Worm (Caenorhabditis elegans) whole organism, L3 larva: Measurements from ENCODE around the gene F49F1.15.

Source experiments
- R02D3.7 ChIP-seq: fragments of 150-350 bp; optimal IDR thresholded peaks from 2 replicates; lab custom pipeline; 2014; ENCODE audit warnings: missing biosample characterization, missing genetic modification characterization
- ZK546.5 ChIP-seq: sonication (generic microtip); optimal IDR thresholded peaks from 2 replicates; lab custom pipeline; 2017; ENCODE audit warnings: missing biosample characterization, missing genetic modification characterization
- aly-2 ChIP-seq: fragments of 150-350 bp; optimal IDR thresholded peaks from 2 replicates; lab custom pipeline; 2014; ENCODE audit warnings: missing biosample characterization, missing genetic modification characterization
- ama-1 ChIP-seq: fragments of 150-350 bp; optimal IDR thresholded peaks from 2 replicates; lab custom pipeline; 2018
- ceh-16 ChIP-seq: sonication (generic microtip); optimal IDR thresholded peaks from 2 replicates; lab custom pipeline; 2017; ENCODE audit warnings: missing biosample characterization, missing genetic modification characterization
- ceh-28 ChIP-seq: fragments of 150-350 bp; optimal IDR thresholded peaks from 2 replicates; lab custom pipeline; 2014; ENCODE audit warnings: missing biosample characterization, missing genetic modification reagents, missing genetic modification characterization
- ceh-82 ChIP-seq: fragments of 150-350 bp; optimal IDR thresholded peaks from 2 replicates; lab custom pipeline; 2014; ENCODE audit warnings: missing biosample characterization, missing genetic modification characterization
- ceh-9 ChIP-seq: sonication (generic microtip); optimal IDR thresholded peaks from 2 replicates; lab custom pipeline; 2018; ENCODE audit warnings: missing biosample characterization, missing genetic modification characterization
- daf-12 ChIP-seq: fragments of 150-350 bp; optimal IDR thresholded peaks from 2 replicates; lab custom pipeline; 2014; ENCODE audit warnings: missing biosample characterization, missing genetic modification reagents, missing genetic modification characterization
- egl-5 ChIP-seq: fragments of 150-350 bp; optimal IDR thresholded peaks from 2 replicates; lab custom pipeline; 2017; ENCODE audit warnings: missing biosample characterization, missing genetic modification reagents, missing genetic modification characterization, inconsistent platforms
- elt-1 ChIP-seq: fragments of 150-350 bp; optimal IDR thresholded peaks from 2 replicates; lab custom pipeline; 2014; ENCODE audit warnings: missing biosample characterization, missing genetic modification characterization
- eor-1 ChIP-seq, 2 experiments: fragments of 150-350 bp; optimal IDR thresholded peaks; 2 replicates each; lab custom pipeline; 2014 to 2018; ENCODE audit warnings: missing biosample characterization in 2 of 2, missing genetic modification characterization in 2 of 2
- fkh-10 ChIP-seq: sonication (generic microtip); optimal IDR thresholded peaks from 2 replicates; lab custom pipeline; 2017; ENCODE audit warnings: missing biosample characterization, missing genetic modification reagents, missing genetic modification characterization
- fkh-2 ChIP-seq: fragments of 150-350 bp; optimal IDR thresholded peaks from 2 replicates; lab custom pipeline; 2014; ENCODE audit warnings: missing biosample characterization, missing genetic modification reagents, missing genetic modification characterization
- fos-1 ChIP-seq: fragments of 150-350 bp; optimal IDR thresholded peaks from 2 replicates; lab custom pipeline; 2014; ENCODE audit warnings: missing biosample characterization, missing genetic modification characterization
- hmg-11 ChIP-seq: sonication (generic microtip); optimal IDR thresholded peaks from 2 replicates; lab custom pipeline; 2016; ENCODE audit warnings: missing genetic modification characterization, missing compliant biosample characterization
- lin-15B ChIP-seq: fragments of 150-350 bp; optimal IDR thresholded peaks from 2 replicates; lab custom pipeline; 2014; ENCODE audit warnings: missing biosample characterization, missing genetic modification characterization
- lin-39 ChIP-seq: fragments of 150-350 bp; optimal IDR thresholded peaks from 2 replicates; lab custom pipeline; 2018; ENCODE audit warnings: missing biosample characterization, missing genetic modification reagents, missing genetic modification characterization
- mml-1 ChIP-seq: fragments of 150-350 bp; sonication (generic microtip); optimal IDR thresholded peaks from 3 replicates; lab custom pipeline; 2014; ENCODE audit warnings: missing biosample characterization, missing genetic modification characterization
- nfya-1 ChIP-seq: sonication (generic microtip); optimal IDR thresholded peaks from 2 replicates; lab custom pipeline; 2017; ENCODE audit warnings: missing genetic modification characterization, mild to moderate bottlenecking, missing compliant biosample characterization, antibody characterized with exemption, moderate library complexity; ENCODE audit not compliant: insufficient read depth
- nhr-12 ChIP-seq: fragments of 150-350 bp; optimal IDR thresholded peaks from 2 replicates; lab custom pipeline; 2014; ENCODE audit warnings: missing biosample characterization, missing genetic modification characterization
- nhr-23 ChIP-seq: fragments of 150-350 bp; optimal IDR thresholded peaks from 2 replicates; lab custom pipeline; 2014; ENCODE audit warnings: missing biosample characterization, missing genetic modification reagents, missing genetic modification characterization
- nhr-237 ChIP-seq: fragments of 150-350 bp; optimal IDR thresholded peaks from 2 replicates; lab custom pipeline; 2014; ENCODE audit warnings: missing biosample characterization, missing genetic modification characterization
- nhr-28 ChIP-seq: fragments of 150-350 bp; optimal IDR thresholded peaks from 2 replicates; lab custom pipeline; 2014; ENCODE audit warnings: missing biosample characterization, missing genetic modification characterization
- nhr-77 ChIP-seq: fragments of 150-350 bp; optimal IDR thresholded peaks from 2 replicates; lab custom pipeline; 2014; ENCODE audit warnings: missing biosample characterization, missing genetic modification characterization
- pha-4 ChIP-seq: fragments of 150-350 bp; optimal IDR thresholded peaks from 2 replicates; lab custom pipeline; 2014; ENCODE audit warnings: missing biosample characterization, missing genetic modification reagents, missing genetic modification characterization
- pqm-1 ChIP-seq: fragments of 150-350 bp; optimal IDR thresholded peaks from 2 replicates; lab custom pipeline; 2017; ENCODE audit warnings: missing biosample characterization, missing genetic modification characterization, inconsistent platforms
- skn-1 ChIP-seq: fragments of 150-350 bp; optimal IDR thresholded peaks from 2 replicates; lab custom pipeline; 2014; ENCODE audit warnings: missing biosample characterization, missing genetic modification characterization
- snpc-4 ChIP-seq: fragments of 150-350 bp; optimal IDR thresholded peaks from 2 replicates; lab custom pipeline; 2014; ENCODE audit warnings: missing biosample characterization, missing genetic modification characterization
- unc-39 ChIP-seq: sonication (generic microtip); optimal IDR thresholded peaks from 4 replicates; lab custom pipeline; 2017; ENCODE audit warnings: missing biosample characterization, missing genetic modification characterization
- zag-1 ChIP-seq: fragments of 150-350 bp; optimal IDR thresholded peaks from 2 replicates; lab custom pipeline; 2014; ENCODE audit warnings: missing biosample characterization, missing genetic modification characterization
- ztf-11 ChIP-seq: fragments of 150-350 bp; optimal IDR thresholded peaks from 2 replicates; lab custom pipeline; 2014; ENCODE audit warnings: missing biosample characterization, missing genetic modification characterization

The F49F1.15 gene

DNA sequence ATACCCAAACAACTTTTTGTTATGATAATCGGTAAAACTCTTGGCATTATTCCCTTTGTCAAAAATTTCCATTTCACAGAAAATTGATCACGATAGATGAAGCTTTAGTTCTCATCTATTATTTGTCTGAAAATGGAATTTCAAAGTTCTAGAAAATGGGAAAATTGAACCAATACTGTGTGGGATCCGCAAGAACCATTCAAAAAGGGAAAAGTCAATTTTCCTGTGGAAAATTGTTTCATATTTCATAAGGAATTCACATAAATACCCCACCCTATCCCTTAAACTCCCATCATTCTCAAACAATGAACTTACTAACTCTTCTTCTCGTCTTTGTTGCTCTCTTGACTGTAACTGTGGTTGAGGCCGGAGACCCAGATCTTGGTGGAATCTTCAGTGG, 33.6 kb downstream of the F49F1.15 start, which contains the start of the genes C35B1.9 and C35B1.3:
C35B1.9 (minus strand) TSS at position 101 of the 400 bp plus-strand sequence.
C35B1.3 (plus strand) TSS at position 306 of the 400 bp plus-strand sequence.
- TF ChIP-seq daf-12 (tag; lab: Kevin White, UChicago): no peak
- TF ChIP-seq ceh-16 (tag; lab: Kevin White, UChicago): no peak
- TF ChIP-seq nhr-23 (tag; lab: Kevin White, UChicago): no peak
- TF ChIP-seq snpc-4 (tag; lab: Kevin White, UChicago): no peak
- no peak for TF ChIP-seq R02D3.7 (tag; lab: Kevin White, UChicago)
- no peak for TF ChIP-seq mml-1 (tag; lab: Kevin White, UChicago)
- no peak for TF ChIP-seq zag-1
- no peak for TF ChIP-seq egl-5
- no peak for TF ChIP-seq ZK546.5 (tag; lab: Kevin White, UChicago)
- no peak for TF ChIP-seq unc-39 (tag; lab: Kevin White, UChicago)
- no peak for TF ChIP-seq nhr-237
- TF ChIP-seq lin-39 (tag; lab: Kevin White, UChicago): no peak
- no peak for TF ChIP-seq hmg-11 (tag; lab: Kevin White, UChicago)
- TF ChIP-seq nhr-77 (tag; lab: Kevin White, UChicago): no peak

DNA sequence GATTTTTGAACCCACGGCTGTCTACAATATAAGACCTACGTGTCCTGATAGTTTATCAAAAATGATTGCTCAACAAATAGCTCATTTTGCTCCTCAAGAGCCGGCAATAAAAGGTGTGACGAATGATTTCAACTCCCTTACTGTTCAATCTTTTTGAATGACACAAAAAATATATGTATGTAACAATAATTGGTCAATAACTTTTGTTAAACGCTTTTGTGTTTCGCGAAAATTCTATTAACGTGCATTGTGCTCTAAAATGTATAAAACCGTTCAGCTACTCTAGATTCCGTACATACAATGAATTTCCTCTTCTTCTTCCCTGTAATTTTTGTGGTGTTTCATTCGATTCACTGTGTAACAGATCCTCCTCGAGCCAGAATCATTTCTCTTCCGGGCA, 34.9 kb downstream of the F49F1.15 start, which contains the start of gene C35B1.4:
C35B1.4 (plus strand) TSS at position 301 of the 400 bp plus-strand sequence.
- no peak for TF ChIP-seq fkh-2
- TF ChIP-seq ceh-9 (tag; lab: Kevin White, UChicago): no peak
- TF ChIP-seq lin-39 (tag; lab: Kevin White, UChicago): no peak
- no peak for TF ChIP-seq daf-12 (tag; lab: Kevin White, UChicago)
- TF ChIP-seq hmg-11 (tag; lab: Kevin White, UChicago): no peak
- no peak for TF ChIP-seq nhr-28
- TF ChIP-seq ceh-16 (tag; lab: Kevin White, UChicago): no peak
- no peak for TF ChIP-seq pha-4 (tag; lab: Kevin White, UChicago)
- TF ChIP-seq lin-15B: no peak

DNA sequence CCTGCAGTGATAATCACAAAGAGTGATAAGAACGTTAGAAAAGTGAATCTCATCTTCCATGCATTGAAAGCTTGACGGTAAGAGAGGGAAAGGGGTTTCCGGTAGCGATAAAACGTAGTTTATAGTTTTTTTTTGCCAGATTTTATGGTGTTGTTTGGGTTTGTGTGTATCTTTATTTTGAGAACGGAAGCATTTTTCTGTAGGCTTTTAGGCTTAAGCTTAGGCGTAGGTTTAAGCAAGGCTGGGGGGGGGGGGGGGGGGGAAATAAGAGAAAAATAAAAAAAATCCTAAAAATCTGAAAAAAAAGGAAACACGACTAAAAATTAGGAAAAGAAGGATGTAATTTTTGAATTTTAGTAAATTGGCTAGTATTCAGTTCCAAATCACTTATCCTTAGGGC, 35.5 kb downstream of the F49F1.15 start, which contains the start of gene C35B1.8:
C35B1.8 (minus strand) TSS at position 101 of the 400 bp plus-strand sequence.
- no peak for TF ChIP-seq nfya-1
- no peak for TF ChIP-seq mml-1 (tag; lab: Kevin White, UChicago)
- TF ChIP-seq elt-1 (tag; lab: Kevin White, UChicago): no peak
- TF ChIP-seq ceh-9 (tag; lab: Kevin White, UChicago): no peak
- TF ChIP-seq ceh-28 (tag; lab: Kevin White, UChicago): no peak
- no peak for TF ChIP-seq nhr-23 (tag; lab: Kevin White, UChicago)
- no peak for TF ChIP-seq unc-39 (tag; lab: Kevin White, UChicago)
- TF ChIP-seq hmg-11 (tag; lab: Kevin White, UChicago): no peak
- TF ChIP-seq nhr-77 (tag; lab: Kevin White, UChicago): no peak
- no peak for TF ChIP-seq R02D3.7 (tag; lab: Kevin White, UChicago)
- no peak for TF ChIP-seq aly-2 (tag; lab: Kevin White, UChicago)
- TF ChIP-seq ama-1: no peak

DNA sequence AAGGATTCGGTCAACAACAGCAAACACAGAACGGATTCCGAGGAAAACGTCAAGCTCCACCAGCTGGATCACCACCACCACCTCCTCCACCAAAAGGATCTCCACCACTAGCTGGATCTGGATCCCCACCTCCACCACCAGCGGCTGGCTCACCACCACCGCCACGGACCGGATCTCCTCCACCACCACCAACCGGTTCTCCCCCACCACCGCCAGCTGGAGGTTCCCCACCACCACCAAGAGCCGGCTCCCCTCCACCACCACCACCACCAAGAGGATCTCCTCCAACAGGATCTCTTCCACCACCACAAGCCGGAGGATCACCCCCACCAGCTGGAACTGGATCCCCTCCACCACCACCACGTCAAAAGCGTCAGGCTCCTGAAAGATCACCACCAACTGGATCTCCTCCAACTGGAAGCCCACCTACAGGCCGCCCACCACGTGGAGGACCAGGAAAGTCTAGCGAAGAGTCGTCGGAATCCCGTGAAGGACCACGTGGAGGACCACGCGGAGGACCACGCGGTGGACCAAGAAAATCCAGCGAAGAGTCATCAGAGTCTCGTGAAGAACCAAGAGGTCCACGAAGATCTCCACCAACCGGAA, 37.6 kb downstream of the F49F1.15 start:
- no peak for TF ChIP-seq eor-1 (tag; optimal IDR thresholded peaks at IDR 0.05; lab: Kevin White, UChicago)
- no peak for TF ChIP-seq ZK546.5 (tag; lab: Kevin White, UChicago)
- no peak for TF ChIP-seq elt-1 (tag; lab: Kevin White, UChicago)
- no peak for TF ChIP-seq nhr-237
- no peak for TF ChIP-seq nhr-12 (tag; lab: Kevin White, UChicago)
- TF ChIP-seq mml-1 (tag; lab: Kevin White, UChicago): no peak
- TF ChIP-seq ztf-11 (tag; lab: Kevin White, UChicago): no peak
- no peak for TF ChIP-seq fkh-10 (GFP tag; lab: Kevin White, UChicago)
- TF ChIP-seq ceh-16 (tag; lab: Kevin White, UChicago): no peak
- TF ChIP-seq lin-15B: no peak
- TF ChIP-seq nhr-28: no peak

DNA sequence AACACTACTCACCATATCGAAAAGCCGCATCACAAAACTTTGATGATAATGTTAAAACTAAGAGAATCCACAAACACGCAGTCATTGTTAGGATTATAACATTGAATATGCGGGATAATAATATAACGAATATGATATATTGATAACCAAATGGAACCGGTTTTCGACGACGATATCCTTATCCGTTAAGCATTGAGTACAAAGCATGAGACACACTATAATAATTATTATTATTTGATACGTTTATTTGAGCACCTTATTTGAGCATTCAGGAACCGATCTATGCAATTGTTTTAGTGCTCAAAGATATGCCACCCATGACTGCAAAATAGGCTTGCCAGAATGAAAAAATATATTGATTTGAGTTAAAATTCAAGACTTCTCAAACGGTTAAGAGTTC, 39.8 kb downstream of the F49F1.15 start, which contains the start of gene W03D2.9:
W03D2.9 (minus strand) TSS at position 101 of the 400 bp plus-strand sequence.
- no peak for TF ChIP-seq ceh-28 (tag; lab: Kevin White, UChicago)
- no peak for TF ChIP-seq ceh-82 (tag; lab: Kevin White, UChicago)
- no peak for TF ChIP-seq pha-4 (tag; lab: Kevin White, UChicago)
- TF ChIP-seq fos-1 (tag; lab: Kevin White, UChicago): no peak
- no peak for TF ChIP-seq skn-1 (tag; lab: Kevin White, UChicago)
- TF ChIP-seq fkh-2: no peak
- no peak for TF ChIP-seq pqm-1 (tag; lab: Kevin White, UChicago)
- no peak for TF ChIP-seq lin-39 (tag; lab: Kevin White, UChicago)
